Fruit fly (Drosophila melanogaster): ENCODE data around the gene Cyp4d2.

Gene Cyp4d2

dm6 chrX:2137587-2138341 is 38.0 kb upstream of the Cyp4d2 start (continued):
- TF ChIP-seq CrebB (tag; optimal IDR thresholded peaks at IDR 0.05) (peak; percentile 99), Jarid2 (GFP tag; optimal IDR thresholded peaks at IDR 0.05) (peak; percentile 91), CG10543 (GFP tag; optimal IDR thresholded peaks at IDR 0.05) (peak; percentile 100), Lhr (GFP tag; optimal IDR thresholded peaks at IDR 0.05) (peak; percentile 96), Ravus (GFP tag; IDR thresholded peaks at IDR 0.05) (peak; percentile 97), Mrtf (GFP tag; IDR thresholded peaks at IDR 0.05) (peak; percentile 98), da (GFP tag; optimal IDR thresholded peaks at IDR 0.05) (peak; percentile 84), bab2 (GFP tag; optimal IDR thresholded peaks at IDR 0.05) (peak; percentile 79), CG3065 (GFP tag; optimal IDR thresholded peaks at IDR 0.05) (peak; percentile 97), CG10565 (GFP tag; optimal IDR thresholded peaks at IDR 0.05) (peak; percentile 96), CG6272 (GFP tag; IDR thresholded peaks at IDR 0.05) (peak; percentile 97), CG6813 (GFP tag; optimal IDR thresholded peaks at IDR 0.05) (peak; percentile 99), CG18619 (GFP tag; optimal IDR thresholded peaks at IDR 0.05) (peak; percentile 99), Aef1 (GFP tag; IDR thresholded peaks at IDR 0.05) (peak; percentile 98), CG11560 (tag; IDR thresholded peaks at IDR 0.05) (peak; percentile 91), Tbp (GFP tag; optimal IDR thresholded peaks at IDR 0.05) (no peak), Pdp1 (GFP tag; optimal IDR thresholded peaks at IDR 0.05) (peak; percentile 89 to 97), HLH54F (GFP tag; optimal IDR thresholded peaks at IDR 0.05) (peak; percentile 93), CG11247 (GFP tag; IDR thresholded peaks at IDR 0.05) (peak; percentile 98), CG30020 (tag; optimal IDR thresholded peaks at IDR 0.05) (peak; percentile 84), Fer1 (GFP tag; optimal IDR thresholded peaks at IDR 0.05) (peak; percentile 100), CG9817 (tag; optimal IDR thresholded peaks at IDR 0.05) (peak; percentile 99), CG32532 (GFP tag; IDR thresholded peaks at IDR 0.05) (peak; percentile 99), ap (GFP tag; IDR thresholded peaks at IDR 0.05) (peak; percentile 98), Mes4 (GFP tag; optimal IDR thresholded peaks at IDR 0.05) (peak; percentile 87), CG1792 (GFP tag; optimal IDR thresholded peaks at IDR 0.05) (peak; percentile 75), CG15011 (GFP tag; optimal IDR thresholded peaks at IDR 0.05) (peak; percentile 99), pros (GFP tag; optimal IDR thresholded peaks at IDR 0.05) (peak; percentile 99), Antp (GFP tag; optimal IDR thresholded peaks at IDR 0.05) (peak; percentile 85), Ptx1 (GFP tag; IDR thresholded peaks at IDR 0.05) (peak; percentile 99), CG11456 (GFP tag; IDR thresholded peaks at IDR 0.05) (peak; percentile 98), CG2889 (GFP tag; IDR thresholded peaks at IDR 0.05) (peak; percentile 98), CG12299 (tag; optimal IDR thresholded peaks at IDR 0.05) (peak; percentile 99), CkIIα-i1 (GFP tag; IDR thresholded peaks at IDR 0.05) (peak; percentile 89), CG13424 (tag; optimal IDR thresholded peaks at IDR 0.05) (peak; percentile 100), slou (GFP tag; optimal IDR thresholded peaks at IDR 0.05) (peak; percentile 98), CG15696 (tag; optimal IDR thresholded peaks at IDR 0.05) (peak; percentile 99), CG12391 (tag; optimal IDR thresholded peaks at IDR 0.05) (peak; percentile 100), pum (GFP tag; optimal IDR thresholded peaks at IDR 0.05) (peak; percentile 89), oc (tag; optimal IDR thresholded peaks at IDR 0.05) (peak; percentile 99), jumu (GFP tag; optimal IDR thresholded peaks at IDR 0.05) (peak; percentile 92), CG8089 (GFP tag; optimal IDR thresholded peaks at IDR 0.05) (peak; percentile 79), peb (GFP tag; IDR thresholded peaks at IDR 0.05) (peak; percentile 99), CG7839 (tag; optimal IDR thresholded peaks at IDR 0.05) (peak; percentile 99), Nf-YB (GFP tag; optimal IDR thresholded peaks at IDR 0.05) (peak; percentile 88), CG17186 (GFP tag; optimal IDR thresholded peaks at IDR 0.05) (peak; percentile 92), NfI (GFP tag; optimal IDR thresholded peaks at IDR 0.05) (peak; percentile 99), fd96Cb (tag; optimal IDR thresholded peaks at IDR 0.05) (peak; percentile 99), cad (GFP tag; optimal IDR thresholded peaks at IDR 0.05) (no peak), ham (GFP tag; IDR thresholded peaks at IDR 0.05) (peak; percentile 94)

All from whole organism, embryonic.